Worm (Caenorhabditis elegans) whole organism, young adult: Measurements from ENCODE around the gene ugt-33.
A peak's percentile ranks its signal among the peaks of the same experiment; 100 is the strongest.

Experiments used
- B0035.1 ChIP-seq: sonication (generic microtip); optimal IDR thresholded peaks from 2 replicates; lab custom pipeline; 2016; ENCODE audit warnings: missing genetic modification characterization, mild to moderate bottlenecking, missing compliant biosample characterization, missing genotype, missing genetic modification reagents
- B0261.1 ChIP-seq: sonication (generic microtip); optimal IDR thresholded peaks from 2 replicates; lab custom pipeline; 2016; ENCODE audit warnings: mild to moderate bottlenecking, missing genetic modification characterization, moderate library complexity, missing compliant biosample characterization
- F33H1.4 ChIP-seq: fragments of 200-800 bp; sonication (Bioruptor generic); IDR thresholded peaks from 2 replicates; pipeline ENCODE4 v1.3.6; 2022; ENCODE audit warnings: missing genetic modification reagents, missing genetic modification characterization, missing compliant biosample characterization
- F37B4.10 ChIP-seq: fragments of 200-800 bp; sonication (Bioruptor generic); IDR thresholded peaks from 2 replicates; pipeline ENCODE4 v1.3.6; 2022; ENCODE audit warnings: missing genetic modification characterization, missing compliant biosample characterization
- F57A8.1 ChIP-seq: fragments of 200-800 bp; sonication (Bioruptor generic); optimal IDR thresholded peaks from 2 replicates; lab custom pipeline; 2018; ENCODE audit warnings: mild to moderate bottlenecking, missing genetic modification characterization, moderate library complexity, missing compliant biosample characterization
- F57C9.4 ChIP-seq: sonication (generic microtip); optimal IDR thresholded peaks from 2 replicates; lab custom pipeline; 2017; ENCODE audit warnings: mild to moderate bottlenecking, missing genetic modification characterization, missing compliant biosample characterization
- K11D2.4 ChIP-seq: fragments of 200-800 bp; sonication (Bioruptor generic); IDR thresholded peaks from 2 replicates; pipeline ENCODE4 v1.3.6; 2022; ENCODE audit warnings: missing genetic modification reagents, missing genetic modification characterization, missing compliant biosample characterization
- Y53G8AR.9 ChIP-seq: fragments of 200-800 bp; sonication (Bioruptor generic); conservative IDR thresholded peaks from 2 replicates; pipeline ENCODE4 v1.3.6; 2022; ENCODE audit warnings: missing genetic modification reagents, missing genetic modification characterization, missing compliant biosample characterization
- Y95B8A.8 ChIP-seq: fragments of 200-800 bp; sonication (Bioruptor generic); IDR thresholded peaks from 2 replicates; pipeline ENCODE4 v1.3.6; 2022; ENCODE audit warnings: missing genetic modification reagents, missing genetic modification characterization, missing compliant biosample characterization
- ZK185.1 ChIP-seq: sonication (generic microtip); optimal IDR thresholded peaks from 2 replicates; lab custom pipeline; 2016; ENCODE audit warnings: mild to moderate bottlenecking, missing genetic modification characterization, missing compliant biosample characterization; ENCODE audit not compliant: poor library complexity, severe bottlenecking
- akir-1 ChIP-seq: fragments of 200-800 bp; sonication (Bioruptor generic); optimal IDR thresholded peaks from 2 replicates; lab custom pipeline; 2018; ENCODE audit warnings: mild to moderate bottlenecking, missing genetic modification characterization, moderate library complexity, missing compliant biosample characterization
- ama-1 ChIP-seq, 3 experiments: fragments of 150-350 bp in 1 of 3; sonication (generic microtip) in 2 of 3; optimal IDR thresholded peaks; 2 replicates each; lab custom pipeline; 2014 to 2018; ENCODE audit warnings: missing biosample characterization in 2 of 3, missing genetic modification characterization in 2 of 3, missing genetic modification reagents in 2 of 3
- aptf-3 ChIP-seq: fragments of 200-800 bp; sonication (Bioruptor generic); IDR thresholded peaks from 2 replicates; pipeline ENCODE4 v1.3.6; 2022; ENCODE audit warnings: missing genetic modification characterization, missing compliant biosample characterization
- atf-7 ChIP-seq: sonication (generic microtip); optimal IDR thresholded peaks from 2 replicates; lab custom pipeline; 2017; ENCODE audit warnings: mild to moderate bottlenecking, missing genetic modification characterization, missing compliant biosample characterization
- bed-1 ChIP-seq: fragments of 200-800 bp; sonication (Bioruptor generic); IDR thresholded peaks from 2 replicates; pipeline ENCODE4 v1.3.6; 2022; ENCODE audit warnings: missing genetic modification reagents, missing genetic modification characterization, missing compliant biosample characterization
- cebp-1 ChIP-seq, 2 experiments: fragments of 200-800 bp in 1 of 2; sonication (Bioruptor generic) in 1 of 2; sonication (generic microtip) in 1 of 2; IDR thresholded peaks in 1 of 2; optimal IDR thresholded peaks in 1 of 2; 2 replicates each; pipeline versions ENCODE4 v1.3.6 to Lab custom; 2017 to 2022; ENCODE audit warnings: missing compliant biosample characterization in 2 of 2, missing genetic modification characterization in 2 of 2, mild to moderate bottlenecking in 1 of 2, missing genetic modification reagents in 1 of 2, moderate library complexity in 1 of 2
- cebp-2 ChIP-seq: fragments of 200-800 bp; sonication (Bioruptor generic); IDR thresholded peaks from 2 replicates; pipeline ENCODE4 v1.3.6; 2022; ENCODE audit warnings: missing genetic modification characterization, missing compliant biosample characterization
- ceh-58 ChIP-seq: fragments of 200-800 bp; sonication (Bioruptor generic); IDR thresholded peaks from 2 replicates; pipeline ENCODE4 v1.3.6; 2022; ENCODE audit warnings: missing genetic modification characterization, missing compliant biosample characterization
- dox-1 ChIP-seq: fragments of 200-800 bp; sonication (Bioruptor generic); IDR thresholded peaks from 2 replicates; pipeline ENCODE4 v1.3.6; 2022; ENCODE audit warnings: missing genetic modification reagents, missing genetic modification characterization, missing compliant biosample characterization
- efl-1 ChIP-seq: fragments of 150-350 bp; optimal IDR thresholded peaks from 2 replicates; lab custom pipeline; 2014; ENCODE audit warnings: missing biosample characterization, missing genetic modification reagents, missing genetic modification characterization
- egl-18 ChIP-seq: fragments of 200-800 bp; sonication (Bioruptor generic); IDR thresholded peaks from 2 replicates; pipeline ENCODE4 v1.3.6; 2022; ENCODE audit warnings: missing genetic modification reagents, missing genetic modification characterization, missing compliant biosample characterization
- egrh-3 ChIP-seq: fragments of 200-800 bp; sonication (Bioruptor generic); IDR thresholded peaks from 2 replicates; pipeline ENCODE4 v1.3.6; 2022; ENCODE audit warnings: missing genetic modification reagents, missing genetic modification characterization, missing compliant biosample characterization
- hmg-1.2 ChIP-seq: fragments of 200-800 bp; sonication (Bioruptor generic); IDR thresholded peaks from 2 replicates; pipeline ENCODE4 v1.3.6; 2022; ENCODE audit warnings: missing genetic modification reagents, missing genetic modification characterization, missing compliant biosample characterization
- hrde-1 ChIP-seq: sonication (generic microtip); optimal IDR thresholded peaks from 2 replicates; lab custom pipeline; 2016; ENCODE audit warnings: missing genetic modification characterization, mild to moderate bottlenecking, missing compliant biosample characterization, moderate library complexity, missing genotype, missing genetic modification reagents, borderline replicate concordance
- let-526 ChIP-seq: fragments of 200-800 bp; sonication (Bioruptor generic); IDR thresholded peaks from 2 replicates; pipeline ENCODE4 v1.3.6; 2022; ENCODE audit warnings: missing genetic modification reagents, missing genetic modification characterization, missing compliant biosample characterization
- let-607 ChIP-seq, 2 experiments: fragments of 200-800 bp in 1 of 2; sonication (Bioruptor generic) in 1 of 2; sonication (generic microtip) in 1 of 2; optimal IDR thresholded peaks; 2 replicates each; lab custom pipeline; 2016 to 2018; ENCODE audit warnings: mild to moderate bottlenecking in 2 of 2, missing compliant biosample characterization in 2 of 2, missing genetic modification characterization in 2 of 2, moderate library complexity in 2 of 2, missing genotype in 1 of 2
- lin-26 ChIP-seq: fragments of 200-800 bp; sonication (Bioruptor generic); IDR thresholded peaks from 2 replicates; pipeline ENCODE4 v1.3.6; 2022; ENCODE audit warnings: missing genetic modification reagents, missing genetic modification characterization, missing compliant biosample characterization
- lin-35 ChIP-seq, 3 experiments: fragments of 150-350 bp in 2 of 3; sonication (generic microtip) in 1 of 3; optimal IDR thresholded peaks; 2 replicates each; lab custom pipeline; 2014 to 2018; ENCODE audit warnings: missing biosample characterization in 3 of 3, missing genetic modification characterization in 3 of 3, missing genetic modification reagents in 3 of 3
- lsy-27 ChIP-seq: sonication (generic microtip); optimal IDR thresholded peaks from 2 replicates; lab custom pipeline; 2017; ENCODE audit warnings: missing genetic modification characterization, mild to moderate bottlenecking, missing compliant biosample characterization, antibody characterized with exemption, missing genotype, borderline replicate concordance; ENCODE audit not compliant: insufficient read depth
- madf-6 ChIP-seq: fragments of 200-800 bp; sonication (Bioruptor generic); IDR thresholded peaks from 2 replicates; pipeline ENCODE4 v1.3.6; 2022; ENCODE audit warnings: missing genetic modification reagents, missing genetic modification characterization, missing compliant biosample characterization
- nfyb-1 ChIP-seq: fragments of 200-800 bp; sonication (Bioruptor generic); IDR thresholded peaks from 2 replicates; pipeline ENCODE4 v1.3.6; 2022; ENCODE audit warnings: missing genetic modification reagents, missing genetic modification characterization, missing compliant biosample characterization
- nhr-179 ChIP-seq: sonication (generic microtip); optimal IDR thresholded peaks from 2 replicates; lab custom pipeline; 2016; ENCODE audit warnings: mild to moderate bottlenecking, missing genetic modification characterization, missing compliant biosample characterization
- nhr-80 ChIP-seq: sonication (generic microtip); optimal IDR thresholded peaks from 2 replicates; lab custom pipeline; 2016; ENCODE audit warnings: missing genetic modification characterization, missing compliant biosample characterization
- pha-4 ChIP-seq: fragments of 150-350 bp; sonication (generic microtip); optimal IDR thresholded peaks from 2 replicates; lab custom pipeline; 2014; ENCODE audit warnings: missing biosample characterization, missing genetic modification reagents, missing genetic modification characterization
- snpc-1.1 ChIP-seq: sonication (generic microtip); optimal IDR thresholded peaks from 2 replicates; lab custom pipeline; 2017; ENCODE audit warnings: missing genetic modification characterization, mild to moderate bottlenecking, missing compliant biosample characterization, antibody characterized with exemption, moderate library complexity, missing genotype, missing genetic modification reagents; ENCODE audit not compliant: insufficient read depth
- snpc-4 ChIP-seq, 5 experiments: fragments of 150-350 bp in 1 of 5; sonication (generic microtip) in 4 of 5; optimal IDR thresholded peaks; 2 replicates each; lab custom pipeline; 2014 to 2018; ENCODE audit warnings: missing genetic modification characterization in 5 of 5, missing biosample characterization in 3 of 5, antibody characterized with exemption in 2 of 5, mild to moderate bottlenecking in 2 of 5, missing compliant biosample characterization in 2 of 5, missing genotype in 2 of 5, moderate library complexity in 2 of 5, missing genetic modification reagents in 1 of 5
- somi-1 ChIP-seq: fragments of 200-800 bp; sonication (Bioruptor generic); optimal IDR thresholded peaks from 2 replicates; lab custom pipeline; 2018; ENCODE audit warnings: mild to moderate bottlenecking, missing genetic modification characterization, missing compliant biosample characterization
- sptf-2 ChIP-seq: fragments of 200-800 bp; sonication (Bioruptor generic); optimal IDR thresholded peaks from 2 replicates; lab custom pipeline; 2018; ENCODE audit warnings: mild to moderate bottlenecking, missing genetic modification characterization, missing compliant biosample characterization
- unc-62 ChIP-seq: fragments of 150-350 bp; optimal IDR thresholded peaks from 2 replicates; lab custom pipeline; 2014; ENCODE audit warnings: missing biosample characterization, missing genetic modification reagents, missing genetic modification characterization
- ztf-6 ChIP-seq: fragments of 200-800 bp; sonication (Bioruptor generic); IDR thresholded peaks from 2 replicates; pipeline ENCODE4 v1.3.6; 2022; ENCODE audit warnings: missing genetic modification reagents, missing genetic modification characterization, missing compliant biosample characterization

Gene ugt-33

DNA sequence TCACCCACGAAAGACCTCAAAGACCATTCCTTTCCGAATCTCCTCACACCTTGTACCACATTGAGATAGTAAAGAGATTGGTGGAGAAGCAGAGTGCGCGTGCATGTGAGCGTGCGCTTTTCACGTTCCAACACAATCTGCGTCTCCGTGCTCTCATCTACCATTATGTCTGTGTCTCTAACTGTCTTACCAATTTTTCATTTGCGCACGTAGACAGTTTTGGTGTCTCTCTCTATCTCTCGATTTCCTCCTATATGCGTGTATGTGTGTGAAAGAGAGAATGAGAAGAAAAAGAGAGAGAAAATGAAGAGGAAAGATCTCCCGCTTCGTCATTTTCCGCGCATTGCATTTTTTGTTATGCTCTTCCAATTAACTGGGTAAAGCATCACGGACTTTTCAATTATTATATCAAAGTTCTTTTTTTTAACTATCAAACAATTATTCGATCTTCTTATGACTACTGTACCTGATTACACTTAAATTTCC is 26.6 kb upstream of the ugt-33 start (continued):
- TF ChIP-seq let-607 (tag; optimal IDR thresholded peaks at IDR 0.05; lab: Kevin White, UChicago) (no peak), F37B4.10 (GFP tag; lab: Robert Waterston, UW) (no peak), ZK185.1 (tag; lab: Kevin White, UChicago) (peak; percentile 83), lin-26 (peak; percentile 60; the same call in 1 of the 2 replicates), hrde-1 (tag; lab: Kevin White, UChicago) (no peak), pha-4 (tag; lab: Kevin White, UChicago) (peak; percentile 35), atf-7 (tag; lab: Kevin White, UChicago) (peak; percentile 88), egl-18 (GFP tag; lab: Robert Waterston, UW) (peak; percentile 78; the same call in 1 of the 2 replicates), let-526 (GFP tag; lab: Robert Waterston, UW) (peak; percentile 66; the same call in 1 of the 2 replicates), nfyb-1 (GFP tag; lab: Robert Waterston, UW) (peak; percentile 78), lsy-27 (tag; lab: Kevin White, UChicago) (no peak), Y95B8A.8 (GFP tag; lab: Robert Waterston, UW) (peak; percentile 17; the same call in 1 of the 2 replicates), unc-62 (GFP tag; lab: Kevin White, UChicago) (peak; percentile 9), B0261.1 (no peak), B0035.1 (tag; lab: Kevin White, UChicago) (peak; percentile 16), aptf-3 (no peak), K11D2.4 (peak; percentile 90), akir-1 (GFP tag; lab: Kevin White, UChicago) (peak; percentile 8), cebp-1 (GFP tag; IDR thresholded peaks at IDR 0.05; lab: Robert Waterston, UW) (no peak), cebp-1 (tag; optimal IDR thresholded peaks at IDR 0.05; lab: Kevin White, UChicago) (peak; percentile 85), madf-6 (GFP tag; lab: Robert Waterston, UW) (0 out of 2 replicates have a peak, but pooled peaks have one; percentile 37), snpc-1.1 (tag; lab: Kevin White, UChicago) (no peak)

- TF ChIP-seq cebp-1 (GFP tag; IDR thresholded peaks at IDR 0.05; lab: Robert Waterston, UW) (no peak), cebp-1 (tag; optimal IDR thresholded peaks at IDR 0.05; lab: Kevin White, UChicago) (peak; percentile 22), lin-35 (GFP tag; optimal IDR thresholded peaks at IDR 0.05; lab: Kevin White, UChicago) (peak in 1 of 3 experiments; percentile 14), sptf-2 (GFP tag; lab: Kevin White, UChicago) (no peak)
These were observed 26.1 kb upstream of the ugt-33 start for ce11 chrV:10467104-10467503.

DNA sequence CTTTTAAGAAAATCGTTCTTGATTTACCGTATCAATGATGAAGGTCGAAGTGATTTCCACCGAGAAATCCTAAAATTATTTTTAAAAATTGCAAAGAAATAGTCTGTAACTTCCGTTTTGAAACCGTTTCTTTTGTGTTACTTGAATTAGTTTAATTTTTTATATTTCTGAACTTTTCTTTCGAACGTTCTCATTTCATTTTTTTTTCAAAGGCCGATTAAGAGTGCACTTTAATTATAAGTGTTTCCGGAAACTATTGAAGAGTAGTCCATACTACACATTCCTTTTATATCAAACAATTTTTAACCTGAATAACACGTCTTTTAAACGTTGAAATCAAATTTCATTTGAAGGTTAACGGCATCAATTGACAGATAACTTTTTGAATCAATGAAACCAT is 25.6 kb upstream of the ugt-33 start:
- TF ChIP-seq atf-7 (tag; lab: Kevin White, UChicago) (no peak), efl-1 (GFP tag; lab: Kevin White, UChicago) (no peak), snpc-4 (GFP tag; optimal IDR thresholded peaks at IDR 0.05; lab: Kevin White, UChicago) (no peak), snpc-4 (tag; optimal IDR thresholded peaks at IDR 0.05; lab: Kevin White, UChicago) (no peak), egrh-3 (GFP tag; lab: Robert Waterston, UW) (no peak), F57A8.1 (GFP tag; lab: Kevin White, UChicago) (no peak), F33H1.4 (GFP tag; lab: Robert Waterston, UW) (no peak), nhr-179 (tag; lab: Kevin White, UChicago) (no peak)

DNA sequence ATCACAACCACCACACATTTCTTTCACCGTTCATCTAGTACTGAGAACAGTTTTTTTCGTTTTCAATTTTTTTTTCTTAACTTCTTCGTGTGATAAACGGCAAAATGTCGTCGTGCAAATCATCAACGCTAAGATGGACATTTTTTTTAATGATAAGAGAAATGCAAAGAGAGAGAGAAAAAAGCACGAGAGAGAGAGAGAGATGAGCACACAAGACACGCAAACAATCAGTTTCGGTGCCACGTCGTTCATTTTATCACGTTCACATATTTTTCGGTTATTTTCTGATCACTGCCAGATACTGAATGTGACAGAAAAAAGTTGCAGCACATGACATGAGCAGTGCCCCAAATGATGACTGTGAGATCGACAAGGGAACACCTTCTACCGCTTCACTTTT is 25.0 kb upstream of the ugt-33 start, which contains the start of gene egl-9:
egl-9 (plus strand) TSS at position 328 of the 400 bp plus-strand sequence.
- no peak for TF ChIP-seq F57C9.4 (tag; lab: Kevin White, UChicago)
- 0 out of 2 replicates have a peak, but pooled peaks have one; percentile 12 for TF ChIP-seq hmg-1.2
- TF ChIP-seq F57A8.1 (GFP tag; lab: Kevin White, UChicago), result no peak
- TF ChIP-seq bed-1 (GFP tag; lab: Robert Waterston, UW), result no peak
- TF ChIP-seq ceh-58 (GFP tag; lab: Robert Waterston, UW), result no peak
- peak; percentile 22 for TF ChIP-seq somi-1 (GFP tag; lab: Kevin White, UChicago)
- TF ChIP-seq ztf-6, result no peak
- TF ChIP-seq dox-1 (GFP tag; lab: Robert Waterston, UW), result peak; percentile 70
- no peak for TF ChIP-seq Y53G8AR.9 (GFP tag; lab: Robert Waterston, UW)
- TF ChIP-seq atf-7 (tag; lab: Kevin White, UChicago), result peak; percentile 39
- TF ChIP-seq let-607 (tag; optimal IDR thresholded peaks at IDR 0.05; lab: Kevin White, UChicago), result peak; percentile 15 to 57
- no peak for TF ChIP-seq cebp-2 (GFP tag; lab: Robert Waterston, UW)
- peak; percentile 87 for TF ChIP-seq ama-1 (optimal IDR thresholded peaks at IDR 0.05; lab: Kevin White, UChicago)
- TF ChIP-seq ama-1 (GFP tag; optimal IDR thresholded peaks at IDR 0.05; lab: Kevin White, UChicago), result no peak
- TF ChIP-seq nhr-80 (tag; lab: Kevin White, UChicago), result peak; percentile 86
